Worm (Caenorhabditis elegans) whole organism, young adult: Measurements from ENCODE around the gene F48G7.13.

Source experiments
- B0035.1 ChIP-seq: sonication (generic microtip); optimal IDR thresholded peaks from 2 replicates; lab custom pipeline; 2016; ENCODE audit warnings: missing genetic modification characterization, mild to moderate bottlenecking, missing compliant biosample characterization, missing genotype, missing genetic modification reagents
- B0261.1 ChIP-seq: sonication (generic microtip); optimal IDR thresholded peaks from 2 replicates; lab custom pipeline; 2016; ENCODE audit warnings: mild to moderate bottlenecking, missing genetic modification characterization, moderate library complexity, missing compliant biosample characterization
- C17E4.6 ChIP-seq: fragments of 200-800 bp; sonication (Bioruptor generic); IDR thresholded peaks from 2 replicates; pipeline ENCODE4 v1.3.6; 2022; ENCODE audit warnings: missing genetic modification reagents, missing genetic modification characterization, missing compliant biosample characterization
- F23B12.7 ChIP-seq: sonication (generic microtip); optimal IDR thresholded peaks from 2 replicates; lab custom pipeline; 2017; ENCODE audit warnings: missing genetic modification characterization, mild to moderate bottlenecking, missing compliant biosample characterization, antibody characterized with exemption, moderate library complexity; ENCODE audit not compliant: insufficient read depth
- F33H1.4 ChIP-seq: fragments of 200-800 bp; sonication (Bioruptor generic); IDR thresholded peaks from 2 replicates; pipeline ENCODE4 v1.3.6; 2022; ENCODE audit warnings: missing genetic modification reagents, missing genetic modification characterization, missing compliant biosample characterization
- F49E8.2 ChIP-seq: sonication (generic microtip); optimal IDR thresholded peaks from 3 replicates; lab custom pipeline; 2017; ENCODE audit warnings: missing genetic modification characterization, mild to moderate bottlenecking, missing compliant biosample characterization, antibody characterized with exemption, moderate library complexity; ENCODE audit not compliant: insufficient read depth
- F55B11.4 ChIP-seq: sonication (generic microtip); optimal IDR thresholded peaks from 2 replicates; lab custom pipeline; 2016; ENCODE audit warnings: missing compliant biosample characterization, missing genetic modification characterization, borderline replicate concordance; ENCODE audit not compliant: insufficient read depth
- K11D2.4 ChIP-seq: fragments of 200-800 bp; sonication (Bioruptor generic); IDR thresholded peaks from 2 replicates; pipeline ENCODE4 v1.3.6; 2022; ENCODE audit warnings: missing genetic modification reagents, missing genetic modification characterization, missing compliant biosample characterization
- K12H6.12 ChIP-seq: fragments of 200-800 bp; sonication (Bioruptor generic); optimal IDR thresholded peaks from 2 replicates; lab custom pipeline; 2018; ENCODE audit warnings: mild to moderate bottlenecking, missing genetic modification characterization, missing compliant biosample characterization
- T26A5.8 ChIP-seq: sonication (generic microtip); optimal IDR thresholded peaks from 2 replicates; lab custom pipeline; 2016; ENCODE audit warnings: missing genetic modification characterization, missing compliant biosample characterization
- Y56A3A.18 ChIP-seq: fragments of 200-800 bp; sonication (Bioruptor generic); IDR thresholded peaks from 2 replicates; pipeline ENCODE4 v1.3.6; 2022; ENCODE audit warnings: missing genetic modification reagents, missing genetic modification characterization, missing compliant biosample characterization
- Y79H2A.3 ChIP-seq: fragments of 200-800 bp; sonication (Bioruptor generic); conservative IDR thresholded peaks from 2 replicates; pipeline ENCODE4 v1.3.6; 2022; ENCODE audit warnings: missing genetic modification reagents, missing genetic modification characterization, missing compliant biosample characterization
- ama-1 ChIP-seq, 3 experiments: fragments of 150-350 bp in 1 of 3; sonication (generic microtip) in 2 of 3; optimal IDR thresholded peaks; 2 replicates each; lab custom pipeline; 2014 to 2018; ENCODE audit warnings: missing biosample characterization in 2 of 3, missing genetic modification characterization in 2 of 3, missing genetic modification reagents in 2 of 3
- aptf-3 ChIP-seq: fragments of 200-800 bp; sonication (Bioruptor generic); IDR thresholded peaks from 2 replicates; pipeline ENCODE4 v1.3.6; 2022; ENCODE audit warnings: missing genetic modification characterization, missing compliant biosample characterization
- atf-7 ChIP-seq: sonication (generic microtip); optimal IDR thresholded peaks from 2 replicates; lab custom pipeline; 2017; ENCODE audit warnings: mild to moderate bottlenecking, missing genetic modification characterization, missing compliant biosample characterization
- athp-1 ChIP-seq: sonication (generic microtip); optimal IDR thresholded peaks from 2 replicates; lab custom pipeline; 2017; ENCODE audit warnings: mild to moderate bottlenecking, missing genetic modification characterization, missing compliant biosample characterization
- attf-3 ChIP-seq: fragments of 200-800 bp; sonication (Bioruptor generic); conservative IDR thresholded peaks from 2 replicates; pipeline ENCODE4 v1.3.6; 2022; ENCODE audit warnings: missing genetic modification reagents, missing genetic modification characterization, missing compliant biosample characterization
- bed-2 ChIP-seq: fragments of 200-800 bp; sonication (Bioruptor generic); IDR thresholded peaks from 2 replicates; pipeline ENCODE4 v1.3.6; 2022; ENCODE audit warnings: missing genetic modification reagents, missing genetic modification characterization, missing compliant biosample characterization
- ceh-27 ChIP-seq: fragments of 200-800 bp; sonication (Bioruptor generic); optimal IDR thresholded peaks from 2 replicates; lab custom pipeline; 2018; ENCODE audit warnings: mild to moderate bottlenecking, missing genetic modification characterization, moderate library complexity, missing compliant biosample characterization
- ceh-40 ChIP-seq: fragments of 200-800 bp; sonication (Bioruptor generic); IDR thresholded peaks from 2 replicates; pipeline ENCODE4 v1.3.6; 2022; ENCODE audit warnings: missing genetic modification characterization, missing compliant biosample characterization
- ceh-58 ChIP-seq: fragments of 200-800 bp; sonication (Bioruptor generic); IDR thresholded peaks from 2 replicates; pipeline ENCODE4 v1.3.6; 2022; ENCODE audit warnings: missing genetic modification characterization, missing compliant biosample characterization
- chd-7 ChIP-seq: sonication (generic microtip); optimal IDR thresholded peaks from 2 replicates; lab custom pipeline; 2016; ENCODE audit warnings: mild to moderate bottlenecking, missing genetic modification characterization, moderate library complexity, missing compliant biosample characterization
- dox-1 ChIP-seq: fragments of 200-800 bp; sonication (Bioruptor generic); IDR thresholded peaks from 2 replicates; pipeline ENCODE4 v1.3.6; 2022; ENCODE audit warnings: missing genetic modification reagents, missing genetic modification characterization, missing compliant biosample characterization
- dpl-1 ChIP-seq: fragments of 150-350 bp; optimal IDR thresholded peaks from 2 replicates; lab custom pipeline; 2014; ENCODE audit warnings: missing biosample characterization, missing genetic modification reagents, missing genetic modification characterization
- ekl-4 ChIP-seq: fragments of 200-800 bp; sonication (Bioruptor generic); IDR thresholded peaks from 2 replicates; pipeline ENCODE4 v1.3.6; 2022; ENCODE audit warnings: missing genetic modification reagents, missing genetic modification characterization, missing compliant biosample characterization
- hlh-12 ChIP-seq: sonication (generic microtip); optimal IDR thresholded peaks from 2 replicates; lab custom pipeline; 2016; ENCODE audit warnings: missing genetic modification characterization, missing compliant biosample characterization
- hmg-20 ChIP-seq: fragments of 200-800 bp; sonication (Bioruptor generic); IDR thresholded peaks from 2 replicates; pipeline ENCODE4 v1.3.6; 2022; ENCODE audit warnings: missing genetic modification reagents, missing genetic modification characterization, missing compliant biosample characterization
- let-526 ChIP-seq: fragments of 200-800 bp; sonication (Bioruptor generic); IDR thresholded peaks from 2 replicates; pipeline ENCODE4 v1.3.6; 2022; ENCODE audit warnings: missing genetic modification reagents, missing genetic modification characterization, missing compliant biosample characterization
- lir-1 ChIP-seq: fragments of 200-800 bp; sonication (Bioruptor generic); conservative IDR thresholded peaks from 2 replicates; pipeline ENCODE4 v1.3.6; 2022; ENCODE audit warnings: missing genetic modification reagents, missing genetic modification characterization, missing compliant biosample characterization
- lsl-1 ChIP-seq: fragments of 200-800 bp; sonication (Bioruptor generic); optimal IDR thresholded peaks from 2 replicates; lab custom pipeline; 2018; ENCODE audit warnings: mild to moderate bottlenecking, missing genetic modification characterization, moderate library complexity, missing compliant biosample characterization
- madf-8 ChIP-seq: fragments of 200-800 bp; sonication (Bioruptor generic); conservative IDR thresholded peaks from 2 replicates; pipeline ENCODE4 v1.3.6; 2022; ENCODE audit warnings: missing genetic modification reagents, missing genetic modification characterization, missing compliant biosample characterization
- nfyb-1 ChIP-seq: fragments of 200-800 bp; sonication (Bioruptor generic); IDR thresholded peaks from 2 replicates; pipeline ENCODE4 v1.3.6; 2022; ENCODE audit warnings: missing genetic modification reagents, missing genetic modification characterization, missing compliant biosample characterization
- nhr-120 ChIP-seq: fragments of 200-800 bp; sonication (Bioruptor generic); IDR thresholded peaks from 2 replicates; pipeline ENCODE4 v1.3.6; 2022; ENCODE audit warnings: missing genetic modification characterization, missing compliant biosample characterization
- nhr-80 ChIP-seq: sonication (generic microtip); optimal IDR thresholded peaks from 2 replicates; lab custom pipeline; 2016; ENCODE audit warnings: missing genetic modification characterization, missing compliant biosample characterization
- nhr-90 ChIP-seq: sonication (generic microtip); optimal IDR thresholded peaks from 2 replicates; lab custom pipeline; 2016; ENCODE audit warnings: missing genotype, mild to moderate bottlenecking, missing genetic modification characterization, missing compliant biosample characterization
- pbrm-1 ChIP-seq: fragments of 200-800 bp; sonication (Bioruptor generic); IDR thresholded peaks from 2 replicates; pipeline ENCODE4 v1.3.6; 2022; ENCODE audit warnings: missing genetic modification reagents, missing genetic modification characterization, missing compliant biosample characterization
- sea-2 ChIP-seq: fragments of 200-800 bp; sonication (Bioruptor generic); IDR thresholded peaks from 2 replicates; pipeline ENCODE4 v1.3.6; 2022; ENCODE audit warnings: missing genetic modification characterization, missing compliant biosample characterization
- snpc-4 ChIP-seq, 5 experiments: fragments of 150-350 bp in 1 of 5; sonication (generic microtip) in 4 of 5; optimal IDR thresholded peaks; 2 replicates each; lab custom pipeline; 2014 to 2018; ENCODE audit warnings: missing genetic modification characterization in 5 of 5, missing biosample characterization in 3 of 5, antibody characterized with exemption in 2 of 5, mild to moderate bottlenecking in 2 of 5, missing compliant biosample characterization in 2 of 5, missing genotype in 2 of 5, moderate library complexity in 2 of 5, missing genetic modification reagents in 1 of 5
- somi-1 ChIP-seq: fragments of 200-800 bp; sonication (Bioruptor generic); optimal IDR thresholded peaks from 2 replicates; lab custom pipeline; 2018; ENCODE audit warnings: mild to moderate bottlenecking, missing genetic modification characterization, missing compliant biosample characterization
- tbx-9 ChIP-seq: sonication (generic microtip); optimal IDR thresholded peaks from 2 replicates; lab custom pipeline; 2016; ENCODE audit warnings: borderline replicate concordance, missing genetic modification characterization, inconsistent platforms, missing compliant biosample characterization
- tlf-1 ChIP-seq: fragments of 200-800 bp; sonication (Bioruptor generic); optimal IDR thresholded peaks from 2 replicates; lab custom pipeline; 2018; ENCODE audit warnings: mild to moderate bottlenecking, missing genetic modification characterization, missing compliant biosample characterization
- zim-3 ChIP-seq: sonication (generic microtip); optimal IDR thresholded peaks from 2 replicates; lab custom pipeline; 2017; ENCODE audit warnings: mild to moderate bottlenecking, missing genetic modification characterization, moderate library complexity, missing compliant biosample characterization
- ztf-18 ChIP-seq: sonication (generic microtip); optimal IDR thresholded peaks from 2 replicates; lab custom pipeline; 2016; ENCODE audit warnings: missing genotype, mild to moderate bottlenecking, missing genetic modification characterization, missing compliant biosample characterization
- ztf-22 ChIP-seq: fragments of 200-800 bp; sonication (Bioruptor generic); optimal IDR thresholded peaks from 2 replicates; lab custom pipeline; 2018; ENCODE audit warnings: mild to moderate bottlenecking, missing genetic modification characterization, moderate library complexity, missing compliant biosample characterization

The F48G7.13 gene

ce11 chrV:610217-610616 lies 5.2 kb upstream of the F48G7.13 start, which contains the start of gene nhr-90:
TSS of gene nhr-90 (plus strand) at chrV:610512.
- TF ChIP-seq tbx-9 (no peak), Y79H2A.3 (GFP tag; lab: Robert Waterston, UW) (no peak), nhr-120 (no peak), ztf-18 (tag; lab: Kevin White, UChicago) (no peak), let-526 (GFP tag; lab: Robert Waterston, UW) (no peak), aptf-3 (GFP tag; lab: Robert Waterston, UW) (no peak), attf-3 (GFP tag; lab: Robert Waterston, UW) (no peak), F23B12.7 (tag; lab: Kevin White, UChicago) (no peak), chd-7 (tag; lab: Kevin White, UChicago) (no peak), F33H1.4 (GFP tag; lab: Robert Waterston, UW) (no peak), zim-3 (tag; lab: Kevin White, UChicago) (no peak), athp-1 (tag; lab: Kevin White, UChicago) (no peak), F55B11.4 (tag; lab: Kevin White, UChicago) (no peak), atf-7 (no peak), C17E4.6 (GFP tag; lab: Robert Waterston, UW) (no peak)

ce11 chrV:617917-618316 lies 2.5 kb downstream of the F48G7.13 start:
- TF ChIP-seq hmg-20 (GFP tag; lab: Robert Waterston, UW) (no peak), tlf-1 (GFP tag; lab: Kevin White, UChicago) (no peak), madf-8 (no peak), F55B11.4 (tag; lab: Kevin White, UChicago) (no peak), Y56A3A.18 (GFP tag; lab: Robert Waterston, UW) (no peak), nfyb-1 (GFP tag; lab: Robert Waterston, UW) (no peak)

ce11 chrV:619054-619453 lies 3.7 kb downstream of the F48G7.13 start, which contains the start of gene F48G7.4:
TSS of gene F48G7.4 (plus strand) at chrV:619453.
- TF ChIP-seq nhr-90, result no peak
- no peak for TF ChIP-seq T26A5.8 (tag; lab: Kevin White, UChicago)
- no peak for TF ChIP-seq atf-7
- TF ChIP-seq somi-1, result no peak
- peak; percentile 41 for TF ChIP-seq ceh-27 (GFP tag; lab: Kevin White, UChicago)
- TF ChIP-seq dox-1, result peak; percentile 54
- TF ChIP-seq pbrm-1, result no peak
- no peak for TF ChIP-seq ztf-18 (tag; lab: Kevin White, UChicago)
- no peak for TF ChIP-seq aptf-3 (GFP tag; lab: Robert Waterston, UW)
- peak; percentile 54 for TF ChIP-seq K12H6.12
- no peak for TF ChIP-seq nhr-120
- TF ChIP-seq sea-2, result no peak
- peak; percentile 20 for TF ChIP-seq nhr-80
- TF ChIP-seq lir-1, result no peak
- no peak for TF ChIP-seq ceh-58 (GFP tag; lab: Robert Waterston, UW)
- no peak for TF ChIP-seq B0261.1 (tag; lab: Kevin White, UChicago)
- no peak for TF ChIP-seq B0035.1 (tag; lab: Kevin White, UChicago)
- no peak for TF ChIP-seq K11D2.4 (GFP tag; lab: Robert Waterston, UW)
- TF ChIP-seq snpc-4 (GFP tag; optimal IDR thresholded peaks at IDR 0.05; lab: Kevin White, UChicago), result no peak
- TF ChIP-seq snpc-4 (tag; optimal IDR thresholded peaks at IDR 0.05; lab: Kevin White, UChicago), result peak in 1 of 4 experiments; percentile 54
- TF ChIP-seq ekl-4, result no peak
- no peak for TF ChIP-seq F49E8.2 (tag; lab: Kevin White, UChicago)
- no peak for TF ChIP-seq bed-2 (GFP tag; lab: Robert Waterston, UW)
- TF ChIP-seq hlh-12 (tag; lab: Kevin White, UChicago), result no peak
- TF ChIP-seq lsl-1 (GFP tag; lab: Kevin White, UChicago), result no peak
- TF ChIP-seq ama-1 (optimal IDR thresholded peaks at IDR 0.05; lab: Kevin White, UChicago), result no peak
- no peak for TF ChIP-seq ama-1 (GFP tag; optimal IDR thresholded peaks at IDR 0.05; lab: Kevin White, UChicago)
- no peak for TF ChIP-seq dpl-1
- TF ChIP-seq hmg-20 (GFP tag; lab: Robert Waterston, UW), result no peak
- TF ChIP-seq ztf-22 (GFP tag; lab: Kevin White, UChicago), result no peak
- TF ChIP-seq F23B12.7 (tag; lab: Kevin White, UChicago), result no peak
- no peak for TF ChIP-seq ceh-40 (GFP tag; lab: Robert Waterston, UW)
- TF ChIP-seq athp-1 (tag; lab: Kevin White, UChicago), result no peak
